Fruit fly (Drosophila melanogaster) S2 (cell line): Measurements from ENCODE around the gene CG12684.

Experiments used
- CG8478 ChIP-seq: fragments of >200 bp; optimal IDR thresholded peaks from 2 replicates; lab custom pipeline; 2018
- CTCF ChIP-seq, 2 experiments: fragments of >200 bp; optimal IDR thresholded peaks; 2 replicates each; lab custom pipeline; 2018

- TF ChIP-seq CTCF (optimal IDR thresholded peaks at IDR 0.05; lab: Kevin White, UChicago) (no peak), CG8478 (lab: Kevin White, UChicago) (no peak)
Observed at dm6 chrX:4571829-4572228, at the start of gene CG12684.
